Fruit fly (Drosophila melanogaster): ENCODE results near the gene Zip99C.

The Zip99C gene

DNA sequence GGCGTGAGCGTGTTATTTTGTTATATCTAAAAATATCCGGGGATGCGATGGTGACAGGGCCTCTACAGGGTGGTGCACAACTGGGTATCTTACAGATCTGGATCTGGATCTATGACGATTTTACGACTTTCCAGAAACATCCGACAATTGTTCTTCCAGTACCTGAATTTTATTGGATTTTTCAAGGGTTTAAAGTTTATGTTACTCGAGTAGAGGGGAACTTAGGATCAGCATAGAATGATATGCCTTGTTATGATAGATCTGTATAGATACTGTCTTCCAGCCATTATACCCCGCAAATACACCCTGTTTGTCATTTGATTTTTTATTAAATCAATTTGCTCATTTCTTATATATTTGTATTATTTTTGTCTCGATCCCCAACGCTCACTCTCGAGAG lies 25.7 kb upstream of the Zip99C start (continued):
- TF ChIP-seq PHDP (tag; optimal IDR thresholded peaks at IDR 0.05) = peak; percentile 67
- TF ChIP-seq CG11695 (GFP tag; IDR thresholded peaks at IDR 0.05) = peak; percentile 73
- peak; percentile 44; the same call in 1 of the 2 replicates for TF ChIP-seq E2f1 (GFP tag; IDR thresholded peaks at IDR 0.05)
- no peak for TF ChIP-seq h (optimal IDR thresholded peaks at IDR 0.05)
- TF ChIP-seq CG17359 (tag; optimal IDR thresholded peaks at IDR 0.05) = peak; percentile 61
- peak; percentile 3 for TF ChIP-seq CG30431 (GFP tag; optimal IDR thresholded peaks at IDR 0.05)
- peak; percentile 38 for TF ChIP-seq run (tag; optimal IDR thresholded peaks at IDR 0.05)
- TF ChIP-seq CG1602 (GFP tag; optimal IDR thresholded peaks at IDR 0.05) = no peak
- TF ChIP-seq CG2875 (GFP tag; optimal IDR thresholded peaks at IDR 0.05) = no peak
- no peak for TF ChIP-seq CG2202 (tag; optimal IDR thresholded peaks at IDR 0.05)
- no peak for TF ChIP-seq Sry-β (GFP tag; optimal IDR thresholded peaks at IDR 0.05)
- no peak for TF ChIP-seq CG6791 (GFP tag; IDR thresholded peaks at IDR 0.05; ENCODE audit: partially characterized antibody)
- TF ChIP-seq onecut (GFP tag; IDR thresholded peaks at IDR 0.05) = peak; percentile 20; the same call in 1 of the 2 replicates
- peak; percentile 5 for TF ChIP-seq gcm (GFP tag; optimal IDR thresholded peaks at IDR 0.05)
- TF ChIP-seq mld (GFP tag; IDR thresholded peaks at IDR 0.05; ENCODE audit: partially characterized antibody) = no peak
- no peak for TF ChIP-seq CG18011 (GFP tag; optimal IDR thresholded peaks at IDR 0.05)
- TF ChIP-seq stc (GFP tag; IDR thresholded peaks at IDR 0.05) = peak; percentile 36; the same call in 1 of the 2 replicates
- TF ChIP-seq otp (GFP tag; IDR thresholded peaks at IDR 0.05) = no peak
- peak; percentile 18 for TF ChIP-seq schlank (tag; optimal IDR thresholded peaks at IDR 0.05)
- TF ChIP-seq CG4424 (GFP tag; optimal IDR thresholded peaks at IDR 0.05) = peak; percentile 52
- TF ChIP-seq Ssrp (tag; optimal IDR thresholded peaks at IDR 0.05) = peak; percentile 36
- no peak for TF ChIP-seq peb (GFP tag; IDR thresholded peaks at IDR 0.05)
- TF ChIP-seq Ets97D (GFP tag; optimal IDR thresholded peaks at IDR 0.05) = no peak
- TF ChIP-seq Nf-YB (GFP tag; optimal IDR thresholded peaks at IDR 0.05) = peak; percentile 21
- TF ChIP-seq ranshi (GFP tag; IDR thresholded peaks at IDR 0.05) = peak; percentile 13; the same call in 1 of the 2 replicates
- peak; percentile 77 for TF ChIP-seq CG11504 (tag; optimal IDR thresholded peaks at IDR 0.05)
- TF ChIP-seq phol (tag; optimal IDR thresholded peaks at IDR 0.05) = peak; percentile 69
- no peak for TF ChIP-seq CG8765 (GFP tag; IDR thresholded peaks at IDR 0.05)
- no peak for TF ChIP-seq Hmx (GFP tag; optimal IDR thresholded peaks at IDR 0.05)
- TF ChIP-seq sr (GFP tag; IDR thresholded peaks at IDR 0.05) = peak; percentile 3; the same call in 1 of the 3 replicates
- TF ChIP-seq BtbVII (GFP tag; optimal IDR thresholded peaks at IDR 0.05) = peak; percentile 58
- TF ChIP-seq Opbp (GFP tag; IDR thresholded peaks at IDR 0.05; ENCODE audit: partially characterized antibody) = no peak
- TF ChIP-seq Pdp1 (GFP tag; optimal IDR thresholded peaks at IDR 0.05) = peak; percentile 18 to 35
- TF ChIP-seq CG34376 (GFP tag; optimal IDR thresholded peaks at IDR 0.05) = peak; percentile 6
- no peak for TF ChIP-seq Scr (GFP tag; IDR thresholded peaks at IDR 0.05; ENCODE audit: partially characterized antibody)
- TF ChIP-seq CG9876 (GFP tag; optimal IDR thresholded peaks at IDR 0.05) = peak; percentile 28
- peak; percentile 61 for TF ChIP-seq CG30403 (GFP tag; optimal IDR thresholded peaks at IDR 0.05)
- no peak for TF ChIP-seq Tbp (GFP tag; optimal IDR thresholded peaks at IDR 0.05)
- TF ChIP-seq toy (GFP tag; IDR thresholded peaks at IDR 0.05) = 0 out of 2 replicates have a peak, but pooled peaks have one; percentile 30
- TF ChIP-seq amos (GFP tag; IDR thresholded peaks at IDR 0.05; ENCODE audit: partially characterized antibody) = no peak
- no peak for TF ChIP-seq oc (tag; optimal IDR thresholded peaks at IDR 0.05)
- no peak for TF ChIP-seq CG3838 (GFP tag; optimal IDR thresholded peaks at IDR 0.05)
- peak; percentile 81 for TF ChIP-seq lmd (GFP tag; IDR thresholded peaks at IDR 0.05)
- TF ChIP-seq Bdp1 (GFP tag; optimal IDR thresholded peaks at IDR 0.05) = peak; percentile 19

Data from whole organism, embryonic.